Worm (Caenorhabditis elegans): Measurements from ENCODE around the gene W02C12.2.

DNA sequence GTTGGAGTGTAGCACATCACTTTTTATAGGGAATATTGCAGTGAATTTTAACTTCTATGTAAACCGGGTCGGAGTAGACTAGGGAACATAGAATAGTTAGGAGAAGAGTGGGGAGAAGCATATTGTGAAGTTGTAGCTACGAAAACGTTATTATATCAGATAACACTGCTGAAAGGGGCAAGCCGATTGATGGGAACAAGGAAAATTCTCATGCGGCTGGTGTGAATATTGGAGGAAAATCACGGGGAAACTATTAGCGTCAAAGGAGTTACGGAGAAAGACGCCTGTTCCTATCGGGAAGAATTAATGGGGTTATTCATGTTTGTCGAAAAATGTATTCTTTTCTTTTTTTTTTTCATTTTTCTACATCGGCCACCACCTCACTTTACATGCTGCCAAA is 14.5 kb downstream of the W02C12.2 start, which contains the start of gene F47C12.6:
- TF ChIP-seq ztf-11 (tag; optimal IDR thresholded peaks at IDR 0.05), result no peak
- TF ChIP-seq skn-1 (tag; optimal IDR thresholded peaks at IDR 0.05), result no peak
- no peak for TF ChIP-seq fkh-10 (GFP tag; optimal IDR thresholded peaks at IDR 0.05)
- TF ChIP-seq unc-62 (GFP tag; optimal IDR thresholded peaks at IDR 0.05), result no peak
- TF ChIP-seq nhr-23 (tag; optimal IDR thresholded peaks at IDR 0.05), result no peak
- TF ChIP-seq unc-39 (tag; optimal IDR thresholded peaks at IDR 0.05), result no peak
- no peak for TF ChIP-seq lin-39 (tag; optimal IDR thresholded peaks at IDR 0.05)
- no peak for TF ChIP-seq elt-3 (tag; optimal IDR thresholded peaks at IDR 0.05)
- TF ChIP-seq pha-4 (tag; optimal IDR thresholded peaks at IDR 0.05), result no peak
- TF ChIP-seq nhr-11 (tag; optimal IDR thresholded peaks at IDR 0.05), result no peak
